Worm (Caenorhabditis elegans) whole organism, L4 larva: ENCODE results near the gene srw-33.

Experiments used
- F49E8.2 ChIP-seq: sonication (generic microtip); optimal IDR thresholded peaks from 2 replicates; lab custom pipeline; 2016; ENCODE audit warnings: missing compliant biosample characterization, mild to moderate bottlenecking, missing genetic modification characterization, borderline replicate concordance
- T20F7.1 ChIP-seq: fragments of 200-800 bp; sonication (Bioruptor generic); optimal IDR thresholded peaks from 2 replicates; lab custom pipeline; 2018; ENCODE audit warnings: mild to moderate bottlenecking, missing genetic modification characterization, missing compliant biosample characterization
- Y105C5A.15 ChIP-seq: fragments of 200-800 bp; sonication (Bioruptor generic); IDR thresholded peaks from 2 replicates; pipeline ENCODE4 v1.3.6; 2022; ENCODE audit warnings: missing genetic modification characterization, missing compliant biosample characterization
- Y48G9A.11 ChIP-seq: fragments of 200-800 bp; sonication (Bioruptor generic); IDR thresholded peaks from 2 replicates; pipeline ENCODE4 v1.3.6; 2022; ENCODE audit warnings: missing genetic modification reagents, missing genetic modification characterization, missing compliant biosample characterization
- Y75B8A.6 ChIP-seq: fragments of 200-800 bp; sonication (Bioruptor generic); IDR thresholded peaks from 2 replicates; pipeline ENCODE4 v1.3.6; 2022; ENCODE audit warnings: missing genetic modification reagents, missing genetic modification characterization, missing compliant biosample characterization
- aha-1 ChIP-seq: fragments of 150-350 bp; peaks from one replicate; lab custom pipeline; 2014; ENCODE audit warnings: missing biosample characterization, missing genetic modification characterization
- aly-2 ChIP-seq: sonication (generic microtip); optimal IDR thresholded peaks from 2 replicates; lab custom pipeline; 2018; ENCODE audit warnings: missing biosample characterization, missing genetic modification characterization
- arid-1 ChIP-seq: fragments of 200-800 bp; sonication (Bioruptor generic); conservative IDR thresholded peaks from 2 replicates; pipeline ENCODE4 v1.3.6; 2022; ENCODE audit warnings: missing genetic modification reagents, missing genetic modification characterization, missing compliant biosample characterization
- ceh-20 ChIP-seq: fragments of 200-800 bp; sonication (Bioruptor generic); IDR thresholded peaks from 2 replicates; pipeline ENCODE4 v1.3.6; 2022; ENCODE audit warnings: missing genetic modification reagents, missing genetic modification characterization, missing compliant biosample characterization
- ctbp-1 ChIP-seq: fragments of 200-800 bp; sonication (Bioruptor generic); IDR thresholded peaks from 2 replicates; pipeline ENCODE4 v1.3.6; 2022; ENCODE audit warnings: missing genetic modification reagents, missing genetic modification characterization, missing compliant biosample characterization
- dmd-8 ChIP-seq: fragments of 200-800 bp; sonication (Bioruptor generic); IDR thresholded peaks from 2 replicates; pipeline ENCODE4 v1.3.6; 2022; ENCODE audit warnings: missing genetic modification characterization, missing compliant biosample characterization
- duxl-1 ChIP-seq: sonication (generic microtip); optimal IDR thresholded peaks from 2 replicates; lab custom pipeline; 2016; ENCODE audit warnings: mild to moderate bottlenecking, missing genetic modification characterization, moderate library complexity, missing compliant biosample characterization; ENCODE audit not compliant: poor library complexity
- egl-27 ChIP-seq: sonication (generic microtip); optimal IDR thresholded peaks from 3 replicates; lab custom pipeline; 2017; ENCODE audit warnings: missing biosample characterization, missing genetic modification reagents, missing genetic modification characterization
- egl-43 ChIP-seq: fragments of 200-800 bp; sonication (Bioruptor generic); IDR thresholded peaks from 2 replicates; pipeline ENCODE4 v1.3.6; 2022; ENCODE audit warnings: missing genetic modification reagents, missing genetic modification characterization, missing compliant biosample characterization
- fkh-10 ChIP-seq: fragments of 150-350 bp; optimal IDR thresholded peaks from 2 replicates; lab custom pipeline; 2014; ENCODE audit warnings: missing biosample characterization, missing genetic modification reagents, missing genetic modification characterization
- gei-8 ChIP-seq: fragments of 200-800 bp; sonication (Bioruptor generic); optimal IDR thresholded peaks from 2 replicates; lab custom pipeline; 2018; ENCODE audit warnings: mild to moderate bottlenecking, missing genetic modification characterization, missing compliant biosample characterization
- hlh-30 ChIP-seq: sonication (generic microtip); optimal IDR thresholded peaks from 2 replicates; lab custom pipeline; 2017; ENCODE audit warnings: antibody characterized with exemption, mild to moderate bottlenecking, missing genetic modification characterization, missing compliant biosample characterization; ENCODE audit not compliant: insufficient read depth
- hmg-1.1 ChIP-seq: fragments of 200-800 bp; sonication (Bioruptor generic); IDR thresholded peaks from 2 replicates; pipeline ENCODE4 v1.3.6; 2022; ENCODE audit warnings: missing genetic modification reagents, missing genetic modification characterization, missing compliant biosample characterization
- lin-15B ChIP-seq: fragments of 150-350 bp; sonication (generic microtip); optimal IDR thresholded peaks from 3 replicates; lab custom pipeline; 2014; ENCODE audit warnings: missing biosample characterization, missing genetic modification characterization
- lin-29 ChIP-seq: fragments of 200-800 bp; sonication (Bioruptor generic); IDR thresholded peaks from 2 replicates; pipeline ENCODE4 v1.3.6; 2022; ENCODE audit warnings: missing genetic modification reagents, missing genetic modification characterization, missing compliant biosample characterization
- lin-38 ChIP-seq: fragments of 200-800 bp; sonication (Bioruptor generic); IDR thresholded peaks from 2 replicates; pipeline ENCODE4 v1.3.6; 2022; ENCODE audit warnings: missing genetic modification reagents, missing genetic modification characterization, missing compliant biosample characterization
- lir-3 ChIP-seq: sonication (generic microtip); optimal IDR thresholded peaks from 2 replicates; lab custom pipeline; 2016; ENCODE audit warnings: mild to moderate bottlenecking, missing genetic modification characterization, missing compliant biosample characterization
- lsy-2 ChIP-seq, 2 experiments: fragments of 150-350 bp in 1 of 2; sonication (generic microtip) in 1 of 2; optimal IDR thresholded peaks; 2 replicates each; lab custom pipeline; 2014 to 2017; ENCODE audit warnings: missing biosample characterization in 2 of 2, missing genetic modification characterization in 2 of 2
- madf-5 ChIP-seq, 2 experiments: fragments of 200-800 bp; sonication (Bioruptor generic); IDR thresholded peaks; 2 replicates each; pipeline ENCODE4 v1.3.6; 2022; ENCODE audit warnings: missing compliant biosample characterization in 2 of 2, missing genetic modification characterization in 2 of 2
- mdl-1 ChIP-seq, 2 experiments: fragments of 150-350 bp in 1 of 2; sonication (generic microtip) in 1 of 2; optimal IDR thresholded peaks; 2 replicates each; lab custom pipeline; 2014 to 2017; ENCODE audit warnings: missing biosample characterization in 2 of 2, missing genetic modification characterization in 2 of 2
- nhr-10 ChIP-seq: fragments of 150-350 bp; optimal IDR thresholded peaks from 2 replicates; lab custom pipeline; 2014; ENCODE audit warnings: missing biosample characterization, missing genetic modification characterization
- nhr-11 ChIP-seq: fragments of 150-350 bp; optimal IDR thresholded peaks from 2 replicates; lab custom pipeline; 2014; ENCODE audit warnings: missing biosample characterization, missing genetic modification characterization
- nhr-237 ChIP-seq: sonication (generic microtip); optimal IDR thresholded peaks from 2 replicates; lab custom pipeline; 2017; ENCODE audit warnings: missing biosample characterization, missing genetic modification characterization
- nhr-25 ChIP-seq: sonication (generic microtip); optimal IDR thresholded peaks from 2 replicates; lab custom pipeline; 2017; ENCODE audit warnings: missing genetic modification characterization, mild to moderate bottlenecking, missing compliant biosample characterization, antibody characterized with exemption, moderate library complexity, borderline replicate concordance; ENCODE audit not compliant: insufficient read depth
- nhr-42 ChIP-seq: fragments of 200-800 bp; sonication (Bioruptor generic); IDR thresholded peaks from 2 replicates; pipeline ENCODE4 v1.3.6; 2022; ENCODE audit warnings: missing genetic modification characterization, missing compliant biosample characterization
- nhr-6 ChIP-seq: fragments of 150-350 bp; optimal IDR thresholded peaks from 2 replicates; lab custom pipeline; 2014; ENCODE audit warnings: missing biosample characterization, missing genetic modification characterization
- nhr-76 ChIP-seq: fragments of 150-350 bp; optimal IDR thresholded peaks from 2 replicates; lab custom pipeline; 2014; ENCODE audit warnings: missing biosample characterization, missing genetic modification characterization
- php-3 ChIP-seq: fragments of 200-800 bp; sonication (Bioruptor generic); IDR thresholded peaks from 2 replicates; pipeline ENCODE4 v1.3.6; 2022; ENCODE audit warnings: missing genetic modification reagents, missing genetic modification characterization, missing compliant biosample characterization
- saeg-2 ChIP-seq: fragments of 200-800 bp; sonication (Bioruptor generic); IDR thresholded peaks from 2 replicates; pipeline ENCODE4 v1.3.6; 2022; ENCODE audit warnings: missing genetic modification reagents, missing genetic modification characterization, missing compliant biosample characterization
- sdz-12 ChIP-seq: fragments of 200-800 bp; sonication (Bioruptor generic); optimal IDR thresholded peaks from 2 replicates; lab custom pipeline; 2018; ENCODE audit warnings: mild to moderate bottlenecking, missing genetic modification characterization, missing compliant biosample characterization
- set-16 ChIP-seq: fragments of 200-800 bp; sonication (Bioruptor generic); IDR thresholded peaks from 2 replicates; pipeline ENCODE4 v1.3.6; 2022; ENCODE audit warnings: missing genetic modification reagents, missing genetic modification characterization, missing compliant biosample characterization
- skn-1 ChIP-seq: fragments of 150-350 bp; optimal IDR thresholded peaks from 2 replicates; lab custom pipeline; 2014; ENCODE audit warnings: missing biosample characterization, missing genetic modification characterization
- tag-97 ChIP-seq: fragments of 200-800 bp; sonication (Bioruptor generic); IDR thresholded peaks from 2 replicates; pipeline ENCODE4 v1.3.6; 2022; ENCODE audit warnings: missing genetic modification characterization, missing compliant biosample characterization
- unc-130 ChIP-seq: sonication (generic microtip); optimal IDR thresholded peaks from 2 replicates; lab custom pipeline; 2016; ENCODE audit warnings: missing genetic modification reagents, missing genetic modification characterization, missing compliant biosample characterization
- unc-39 ChIP-seq: sonication (generic microtip); optimal IDR thresholded peaks from 2 replicates; lab custom pipeline; 2017; ENCODE audit warnings: missing biosample characterization, missing genetic modification characterization
- unc-62 ChIP-seq, 3 experiments: fragments of 150-350 bp in 1 of 3; sonication (generic microtip); optimal IDR thresholded peaks in 2 of 3; peaks in 1 of 3; 1 replicate in 1 of 3; 2 replicates in 2 of 3; lab custom pipeline; 2014 to 2017; ENCODE audit warnings: missing biosample characterization in 3 of 3, missing genetic modification characterization in 3 of 3, missing genetic modification reagents in 3 of 3, missing genotype in 1 of 3
- vab-7 ChIP-seq: fragments of 200-800 bp; sonication (Bioruptor generic); IDR thresholded peaks from 2 replicates; pipeline ENCODE4 v1.3.6; 2022; ENCODE audit warnings: missing genetic modification reagents, missing genetic modification characterization, missing compliant biosample characterization

srw-33 gene

DNA sequence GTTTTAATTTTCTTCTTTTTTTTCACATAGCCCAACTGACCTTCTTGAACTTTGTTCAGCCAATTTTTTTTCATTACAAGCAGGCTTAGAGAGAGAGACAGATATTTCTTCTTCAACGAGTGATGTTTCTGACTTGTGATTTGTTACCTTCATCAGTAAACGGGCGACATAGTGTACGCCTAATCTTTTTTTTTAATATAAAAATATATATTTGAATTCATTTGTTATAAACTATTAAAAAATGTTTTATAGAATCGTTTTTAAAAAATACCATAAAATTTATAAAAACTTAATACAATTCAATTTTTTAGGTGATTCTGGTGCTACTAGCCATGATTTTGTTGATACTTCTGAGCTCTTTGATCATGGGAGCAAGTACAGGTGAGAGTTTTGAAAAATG lies 33.5 kb downstream of the srw-33 start, which contains the start of gene T06E6.10:
T06E6.10 (plus strand) TSS at position 301 of the 400 bp plus-strand sequence.
- TF ChIP-seq nhr-42 (GFP tag; lab: Robert Waterston, UW) (no peak), unc-39 (no peak)

ce11 chrV:15415951-15416350 lies 35.4 kb downstream of the srw-33 start, which contains the start of gene srh-265:
Gene srh-265 (plus strand): TSS chrV:15416251.
- TF ChIP-seq nhr-76 (no peak), lir-3 (tag; lab: Kevin White, UChicago) (no peak), set-16 (GFP tag; lab: Robert Waterston, UW) (no peak), Y75B8A.6 (GFP tag; lab: Robert Waterston, UW) (no peak), gei-8 (GFP tag; lab: Kevin White, UChicago) (no peak), sdz-12 (GFP tag; lab: Kevin White, UChicago) (no peak), unc-130 (GFP tag; lab: Kevin White, UChicago) (no peak), arid-1 (no peak), Y48G9A.11 (GFP tag; lab: Robert Waterston, UW) (no peak), tag-97 (GFP tag; lab: Robert Waterston, UW) (no peak), unc-39 (no peak), skn-1 (tag; lab: Kevin White, UChicago) (no peak), duxl-1 (tag; lab: Kevin White, UChicago) (no peak), aha-1 (tag; lab: Kevin White, UChicago) (no peak)

ce11 chrV:15413847-15414246 lies 37.5 kb downstream of the srw-33 start, which contains the start of gene srh-264:
Gene srh-264 (plus strand): TSS chrV:15414147.
- no peak for TF ChIP-seq nhr-237 (tag; lab: Kevin White, UChicago)
- TF ChIP-seq unc-130 (GFP tag; lab: Kevin White, UChicago): no peak
- no peak for TF ChIP-seq lin-38 (GFP tag; lab: Robert Waterston, UW)
- TF ChIP-seq skn-1 (tag; lab: Kevin White, UChicago): no peak
- TF ChIP-seq F49E8.2 (tag; lab: Kevin White, UChicago): no peak
- no peak for TF ChIP-seq egl-43 (GFP tag; lab: Robert Waterston, UW)
- no peak for TF ChIP-seq aly-2 (tag; lab: Kevin White, UChicago)
- no peak for TF ChIP-seq vab-7 (GFP tag; lab: Robert Waterston, UW)
- TF ChIP-seq lin-15B: no peak
- TF ChIP-seq nhr-76: no peak
- no peak for TF ChIP-seq mdl-1 (tag; optimal IDR thresholded peaks at IDR 0.05; lab: Kevin White, UChicago)
- TF ChIP-seq, all 104 proteins: peak for 0

DNA sequence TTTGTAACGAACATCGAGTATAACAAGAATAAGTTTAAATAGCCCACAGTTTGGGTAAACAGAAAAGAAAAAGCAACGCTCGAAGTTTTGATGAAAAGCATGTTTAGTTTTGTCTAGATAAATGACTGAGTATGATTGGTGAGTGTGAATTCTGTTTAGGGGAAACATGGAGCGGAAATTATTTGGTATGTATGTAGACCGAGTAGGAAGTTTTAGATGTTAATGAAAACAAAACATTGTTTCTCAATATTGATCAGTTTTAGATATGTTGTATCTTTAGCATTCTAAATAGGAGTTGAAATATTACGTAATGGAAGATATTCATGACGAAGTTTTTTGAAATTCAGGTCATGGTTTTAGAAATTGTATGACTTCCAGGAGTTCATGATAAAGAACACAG lies 38.7 kb downstream of the srw-33 start, which contains the start of gene srbc-63:
srbc-63 (minus strand) TSS at position 101 of the 400 bp plus-strand sequence.
- TF ChIP-seq saeg-2 (GFP tag; lab: Robert Waterston, UW) (no peak), unc-62 (GFP tag; optimal IDR thresholded peaks at IDR 0.05 in 1 of 2; lab: Kevin White, UChicago) (no peak), unc-62 (tag; optimal IDR thresholded peaks at IDR 0.05; lab: Kevin White, UChicago) (no peak), skn-1 (tag; lab: Kevin White, UChicago) (no peak), lir-3 (tag; lab: Kevin White, UChicago) (no peak), nhr-42 (GFP tag; lab: Robert Waterston, UW) (no peak), madf-5 (GFP tag; IDR thresholded peaks at IDR 0.05; lab: Robert Waterston, UW) (no peak), dmd-8 (GFP tag; lab: Robert Waterston, UW) (no peak), nhr-6 (no peak), aly-2 (tag; lab: Kevin White, UChicago) (no peak), unc-39 (no peak), lsy-2 (tag; optimal IDR thresholded peaks at IDR 0.05; lab: Kevin White, UChicago) (no peak), Y105C5A.15 (GFP tag; lab: Robert Waterston, UW) (no peak)

DNA sequence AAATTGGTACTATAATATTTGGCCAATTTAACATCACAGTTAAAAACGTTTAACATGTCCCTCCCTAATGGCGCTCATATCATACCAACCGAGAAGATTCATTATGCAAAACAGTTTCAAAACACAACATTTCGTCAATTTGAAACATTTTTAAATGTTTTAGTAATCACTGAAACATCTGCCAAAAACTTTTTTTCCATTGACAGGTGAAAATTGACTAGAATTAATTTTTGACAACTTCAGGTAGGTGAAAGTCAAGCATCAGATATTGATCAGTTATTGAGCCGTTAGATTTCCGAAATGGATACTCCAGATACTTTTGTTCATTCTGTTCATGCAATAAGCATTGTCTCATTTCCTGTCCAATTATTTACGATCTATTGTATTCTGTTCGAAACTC lies 44.4 kb downstream of the srw-33 start, which contains the start of gene srh-257:
srh-257 (plus strand) TSS at position 301 of the 400 bp plus-strand sequence.
- TF ChIP-seq lin-29 (GFP tag; lab: Robert Waterston, UW): no peak
- TF ChIP-seq nhr-11: no peak
- no peak for TF ChIP-seq duxl-1 (tag; lab: Kevin White, UChicago)
- no peak for TF ChIP-seq arid-1
- no peak for TF ChIP-seq fkh-10 (GFP tag; lab: Kevin White, UChicago)
- TF ChIP-seq egl-27 (tag; lab: Kevin White, UChicago): no peak
- no peak for TF ChIP-seq lin-15B
- no peak for TF ChIP-seq nhr-10 (tag; lab: Kevin White, UChicago)
- TF ChIP-seq php-3: no peak
- no peak for TF ChIP-seq T20F7.1 (GFP tag; lab: Kevin White, UChicago)
- no peak for TF ChIP-seq Y48G9A.11 (GFP tag; lab: Robert Waterston, UW)
- no peak for TF ChIP-seq hlh-30 (tag; lab: Kevin White, UChicago)
- no peak for TF ChIP-seq nhr-237 (tag; lab: Kevin White, UChicago)
- TF ChIP-seq hmg-1.1: no peak
- TF ChIP-seq ceh-20 (GFP tag; lab: Robert Waterston, UW): no peak
- TF ChIP-seq ctbp-1 (GFP tag; lab: Robert Waterston, UW): no peak
- TF ChIP-seq Y105C5A.15 (GFP tag; lab: Robert Waterston, UW): no peak
- no peak for TF ChIP-seq nhr-25 (tag; lab: Kevin White, UChicago)
